Fruit fly (Drosophila melanogaster) whole organism, embryonic: Measurements from ENCODE around the gene Bhmt.

Experiments
- Ada2b ChIP-seq: fragments of 200-800 bp; sonication (Bioruptor generic); IDR thresholded peaks from 2 replicates; pipeline ENCODE4 v1.3.6; 2022; ENCODE audit warnings: missing biosample characterization, missing genetic modification characterization
- Atf6 ChIP-seq: fragments of 200-800 bp; sonication (Bioruptor generic); IDR thresholded peaks from 2 replicates; pipeline ENCODE4 v1.3.6; 2022; ENCODE audit warnings: missing biosample characterization, missing genetic modification characterization
- BEAF-32 ChIP-seq: fragments of 200-800 bp; sonication (Bioruptor generic); optimal IDR thresholded peaks from 3 replicates; lab custom pipeline; 2017; ENCODE audit warnings: missing biosample characterization, missing genetic modification characterization, mild to moderate bottlenecking, moderate library complexity, missing genetic modification reagents
- Blimp-1 ChIP-seq: fragments of 200-800 bp; sonication (Bioruptor generic); optimal IDR thresholded peaks from 3 replicates; lab custom pipeline; 2018; ENCODE audit warnings: missing biosample characterization, missing genetic modification characterization, mild to moderate bottlenecking, moderate library complexity, missing genetic modification reagents
- CG10274 ChIP-seq: fragments of 200-800 bp; sonication (Bioruptor generic); optimal IDR thresholded peaks from 3 replicates; lab custom pipeline; 2017; ENCODE audit warnings: missing biosample characterization, mild to moderate bottlenecking, missing genetic modification characterization
- CG10654 ChIP-seq: fragments of 200-800 bp; sonication (Bioruptor generic); optimal IDR thresholded peaks from 2 replicates; lab custom pipeline; 2016; ENCODE audit warnings: missing biosample characterization, missing genetic modification characterization
- CG12104 ChIP-seq: fragments of 200-800 bp; sonication (Bioruptor generic); optimal IDR thresholded peaks from 3 replicates; lab custom pipeline; 2016; ENCODE audit warnings: missing biosample characterization, missing genetic modification characterization
- CG12299 ChIP-seq: fragments of 200-800 bp; sonication (Bioruptor generic); optimal IDR thresholded peaks from 2 replicates; lab custom pipeline; 2018; ENCODE audit warnings: missing biosample characterization, mild to moderate bottlenecking, missing genetic modification characterization
- CG12391 ChIP-seq: fragments of 200-800 bp; sonication (Bioruptor generic); optimal IDR thresholded peaks from 3 replicates; lab custom pipeline; 2018; ENCODE audit warnings: missing biosample characterization, mild to moderate bottlenecking, missing genetic modification characterization, moderate library complexity
- CG13894 ChIP-seq: fragments of 200-800 bp; sonication (Bioruptor generic); optimal IDR thresholded peaks from 3 replicates; lab custom pipeline; 2018; ENCODE audit warnings: missing biosample characterization, mild to moderate bottlenecking, missing genetic modification characterization, moderate library complexity
- CG14014 ChIP-seq: fragments of 200-800 bp; sonication (Bioruptor generic); IDR thresholded peaks from 2 replicates; pipeline ENCODE4 v1.3.6; 2022; ENCODE audit warnings: missing biosample characterization, missing genetic modification characterization
- CG15269 ChIP-seq: fragments of 200-800 bp; sonication (Bioruptor generic); optimal IDR thresholded peaks from 2 replicates; lab custom pipeline; 2018; ENCODE audit warnings: missing biosample characterization, mild to moderate bottlenecking, missing genetic modification characterization, moderate library complexity
- CG15514 ChIP-seq: fragments of 200-800 bp; sonication (Bioruptor generic); optimal IDR thresholded peaks from 3 replicates; lab custom pipeline; 2017; ENCODE audit warnings: missing biosample characterization, missing genetic modification characterization, mild to moderate bottlenecking, moderate library complexity, missing genetic modification reagents
- CG15601 ChIP-seq: fragments of 200-800 bp; sonication (Bioruptor generic); optimal IDR thresholded peaks from 3 replicates; lab custom pipeline; 2019; ENCODE audit warnings: missing biosample characterization, mild to moderate bottlenecking, missing genetic modification characterization, moderate library complexity
- CG17361 ChIP-seq: fragments of 200-800 bp; sonication (Bioruptor generic); IDR thresholded peaks from 3 replicates; pipeline ENCODE4 v1.3.6; 2022; ENCODE audit warnings: missing biosample characterization, missing genetic modification characterization
- CG2678 ChIP-seq: fragments of 200-800 bp; sonication (Bioruptor generic); optimal IDR thresholded peaks from 3 replicates; lab custom pipeline; 2019; ENCODE audit warnings: missing biosample characterization, mild to moderate bottlenecking, missing genetic modification characterization, moderate library complexity
- CG31441 ChIP-seq: fragments of 200-800 bp; sonication (Bioruptor generic); IDR thresholded peaks from 2 replicates; pipeline ENCODE4 v1.3.6; 2022; ENCODE audit warnings: missing biosample characterization, missing genetic modification characterization
- CG32767 ChIP-seq: fragments of 200-800 bp; sonication (Bioruptor generic); IDR thresholded peaks from 2 replicates; pipeline ENCODE4 v1.3.6; 2022; ENCODE audit warnings: missing biosample characterization, missing genetic modification characterization
- CG3995 ChIP-seq: fragments of 200-800 bp; sonication (Bioruptor generic); optimal IDR thresholded peaks from 3 replicates; lab custom pipeline; 2016; ENCODE audit warnings: missing biosample characterization, missing genetic modification characterization
- CG4820 ChIP-seq: fragments of 200-800 bp; sonication (Bioruptor generic); optimal IDR thresholded peaks from 3 replicates; lab custom pipeline; 2016; ENCODE audit warnings: missing biosample characterization, missing genetic modification characterization
- CG7839 ChIP-seq: fragments of 200-800 bp; sonication (Bioruptor generic); optimal IDR thresholded peaks from 3 replicates; lab custom pipeline; 2018; ENCODE audit warnings: missing biosample characterization, mild to moderate bottlenecking, missing genetic modification characterization, moderate library complexity
- CG7928 ChIP-seq: fragments of 200-800 bp; sonication (Bioruptor generic); optimal IDR thresholded peaks from 2 replicates; lab custom pipeline; 2017; ENCODE audit warnings: missing biosample characterization, mild to moderate bottlenecking, missing genetic modification characterization
- CG8924 ChIP-seq: fragments of 200-800 bp; optimal IDR thresholded peaks from 3 replicates; lab custom pipeline; 2019; ENCODE audit warnings: missing biosample characterization, mild to moderate bottlenecking, missing genetic modification characterization, moderate library complexity
- CG9437 ChIP-seq: fragments of 200-800 bp; sonication (Bioruptor generic); optimal IDR thresholded peaks from 2 replicates; lab custom pipeline; 2018; ENCODE audit warnings: missing biosample characterization, mild to moderate bottlenecking, missing genetic modification characterization
- CrebB ChIP-seq: fragments of 200-800 bp; sonication (Bioruptor generic); optimal IDR thresholded peaks from 3 replicates; lab custom pipeline; 2018; ENCODE audit warnings: missing biosample characterization, mild to moderate bottlenecking, missing genetic modification characterization
- D19A ChIP-seq: fragments of 200-800 bp; optimal IDR thresholded peaks from 3 replicates; lab custom pipeline; 2019; ENCODE audit warnings: missing biosample characterization, mild to moderate bottlenecking, missing genetic modification characterization, moderate library complexity
- Dip3 ChIP-seq: fragments of 200-800 bp; sonication (Bioruptor generic); optimal IDR thresholded peaks from 3 replicates; lab custom pipeline; 2016; ENCODE audit warnings: missing biosample characterization, missing genetic modification characterization
- Doc3 ChIP-seq: fragments of 200-800 bp; sonication (Bioruptor generic); IDR thresholded peaks from 3 replicates; pipeline ENCODE4 v1.3.6; 2022; ENCODE audit warnings: missing biosample characterization, missing genetic modification characterization; ENCODE audit not compliant: partially characterized antibody
- HLHmδ ChIP-seq: fragments of 200-800 bp; sonication (Bioruptor generic); optimal IDR thresholded peaks from 2 replicates; lab custom pipeline; 2018; ENCODE audit warnings: missing biosample characterization, mild to moderate bottlenecking, missing genetic modification characterization, moderate library complexity
- MESR4 ChIP-seq: fragments of 200-800 bp; sonication (Bioruptor generic); optimal IDR thresholded peaks from 2 replicates; lab custom pipeline; 2018; ENCODE audit warnings: missing biosample characterization, mild to moderate bottlenecking, missing genetic modification characterization, moderate library complexity
- Mad ChIP-seq: fragments of 200-800 bp; sonication (Bioruptor generic); optimal IDR thresholded peaks from 2 replicates; lab custom pipeline; 2016; ENCODE audit warnings: missing biosample characterization, missing genetic modification characterization
- Meics ChIP-seq: fragments of 200-800 bp; sonication (Bioruptor generic); optimal IDR thresholded peaks from 2 replicates; lab custom pipeline; 2017; ENCODE audit warnings: missing biosample characterization, mild to moderate bottlenecking, missing genetic modification characterization
- Oli ChIP-seq: fragments of 200-800 bp; sonication (Bioruptor generic); optimal IDR thresholded peaks from 2 replicates; lab custom pipeline; 2018; ENCODE audit warnings: missing biosample characterization, mild to moderate bottlenecking, missing genetic modification characterization, moderate library complexity
- Ptx1 ChIP-seq: fragments of 200-800 bp; sonication (Bioruptor generic); IDR thresholded peaks from 2 replicates; pipeline ENCODE4 v1.3.6; 2022; ENCODE audit warnings: missing biosample characterization, missing genetic modification characterization
- Rx ChIP-seq: fragments of 200-800 bp; sonication (Bioruptor generic); IDR thresholded peaks from 2 replicates; pipeline ENCODE4 v1.3.6; 2022; ENCODE audit warnings: missing biosample characterization, missing genetic modification characterization
- ap ChIP-seq: fragments of 200-800 bp; sonication (Bioruptor generic); IDR thresholded peaks from 2 replicates; pipeline ENCODE4 v1.3.6; 2022; ENCODE audit warnings: missing biosample characterization, missing genetic modification characterization
- chif ChIP-seq, 2 experiments: fragments of 200-800 bp; sonication (Bioruptor generic); optimal IDR thresholded peaks; 3 replicates each; lab custom pipeline; 2016; ENCODE audit warnings: missing biosample characterization in 2 of 2, missing genetic modification characterization in 2 of 2
- chinmo ChIP-seq: fragments of 200-800 bp; sonication (Bioruptor generic); IDR thresholded peaks from 4 replicates; pipeline ENCODE4 v1.3.6; 2022; ENCODE audit warnings: missing biosample characterization, missing genetic modification characterization; ENCODE audit not compliant: partially characterized antibody
- chm ChIP-seq: fragments of 200-800 bp; sonication (Bioruptor generic); IDR thresholded peaks from 2 replicates; pipeline ENCODE4 v1.3.6; 2022; ENCODE audit warnings: missing biosample characterization, missing genetic modification characterization
- corto ChIP-seq: fragments of 200-800 bp; sonication (Bioruptor generic); optimal IDR thresholded peaks from 2 replicates; lab custom pipeline; 2016; ENCODE audit warnings: missing biosample characterization, mild to moderate bottlenecking, missing genetic modification characterization, moderate library complexity
- dm ChIP-seq: fragments of 200-800 bp; sonication (Bioruptor generic); optimal IDR thresholded peaks from 3 replicates; lab custom pipeline; 2016; ENCODE audit warnings: missing biosample characterization, missing genetic modification characterization
- dmrt11E ChIP-seq: fragments of 200-800 bp; sonication (Bioruptor generic); optimal IDR thresholded peaks from 3 replicates; lab custom pipeline; 2018; ENCODE audit warnings: missing biosample characterization, mild to moderate bottlenecking, missing genetic modification characterization, moderate library complexity
- dmrt99B ChIP-seq: fragments of 200-800 bp; sonication (Bioruptor generic); optimal IDR thresholded peaks from 2 replicates; lab custom pipeline; 2018; ENCODE audit warnings: missing biosample characterization, mild to moderate bottlenecking, missing genetic modification characterization, moderate library complexity
- gfzf ChIP-seq: fragments of 200-800 bp; sonication (Bioruptor generic); optimal IDR thresholded peaks from 2 replicates; lab custom pipeline; 2016; ENCODE audit warnings: missing biosample characterization, mild to moderate bottlenecking, missing genetic modification characterization, moderate library complexity
- ind ChIP-seq: fragments of 200-800 bp; sonication (Bioruptor generic); optimal IDR thresholded peaks from 3 replicates; lab custom pipeline; 2016; ENCODE audit warnings: missing biosample characterization, missing genetic modification characterization
- row ChIP-seq: fragments of 200-800 bp; sonication (Bioruptor generic); IDR thresholded peaks from 3 replicates; pipeline ENCODE4 v1.3.6; 2022; ENCODE audit warnings: missing biosample characterization, missing genetic modification characterization
- run ChIP-seq: fragments of 200-800 bp; sonication (Bioruptor generic); optimal IDR thresholded peaks from 3 replicates; lab custom pipeline; 2018; ENCODE audit warnings: missing biosample characterization, mild to moderate bottlenecking, missing genetic modification characterization
- shn ChIP-seq: fragments of 200-800 bp; sonication (Bioruptor generic); optimal IDR thresholded peaks from 3 replicates; lab custom pipeline; 2016; ENCODE audit warnings: missing biosample characterization, missing genetic modification characterization

The Bhmt gene

dm6 chr2L:18987078-18987895 lies 30.2 kb upstream of the Bhmt start, which contains the start of the genes Swip-1 and EMC5 (continued):
- TF ChIP-seq CG7839 (peak; percentile 73), Ada2b (GFP tag; lab: Robert Waterston, UW) (0 out of 2 replicates have a peak, but pooled peaks have one; percentile 10), Blimp-1 (GFP tag; lab: Kevin White, UChicago) (peak; percentile 45), CG31441 (peak; percentile 83), CG10654 (GFP tag; lab: Kevin White, UChicago) (peak; percentile 54), Ptx1 (GFP tag; lab: Robert Waterston, UW) (peak; percentile 82), CG15514 (GFP tag; lab: Kevin White, UChicago) (peak; percentile 47), CG13894 (tag; lab: Kevin White, UChicago) (peak; percentile 29), CG4820 (GFP tag; lab: Kevin White, UChicago) (peak; percentile 43), chm (peak; percentile 87), run (tag; lab: Kevin White, UChicago) (peak; percentile 31), CG9437 (GFP tag; lab: Kevin White, UChicago) (peak; percentile 58), CG12391 (peak; percentile 87), chif (GFP tag; optimal IDR thresholded peaks at IDR 0.05; lab: Kevin White, UChicago) (no peak), CG14014 (GFP tag; lab: Robert Waterston, UW) (peak; percentile 73), CG15601 (tag; lab: Kevin White, UChicago) (peak; percentile 66), Mad (GFP tag; lab: Kevin White, UChicago) (no peak), CG17361 (GFP tag; lab: Robert Waterston, UW) (peak; percentile 89), MESR4 (GFP tag; lab: Kevin White, UChicago) (peak; percentile 73), Oli (peak; percentile 24), CG2678 (tag; lab: Kevin White, UChicago) (peak; percentile 80), ap (GFP tag; lab: Robert Waterston, UW) (peak; percentile 27; the same call in 1 of the 2 replicates), Dip3 (GFP tag; lab: Kevin White, UChicago) (no peak), Meics (peak; percentile 60), CG8924 (tag; lab: Kevin White, UChicago) (peak; percentile 79), ind (peak; percentile 59), HLHmδ (peak; percentile 69), row (GFP tag; lab: Robert Waterston, UW) (peak; percentile 82), CG7928 (GFP tag; lab: Kevin White, UChicago) (peak; percentile 33), Atf6 (GFP tag; lab: Robert Waterston, UW) (no peak), dmrt99B (peak; percentile 52), dm (peak; percentile 4), CG3995 (GFP tag; lab: Kevin White, UChicago) (peak; percentile 6), CG32767 (GFP tag; lab: Robert Waterston, UW) (0 out of 2 replicates have a peak, but pooled peaks have one; percentile 13), chinmo (GFP tag; lab: Robert Waterston, UW) (0 out of 4 replicates have a peak, but pooled peaks have one; percentile 17), Rx (GFP tag; lab: Robert Waterston, UW) (0 out of 2 replicates have a peak, but pooled peaks have one; percentile 15), CrebB (tag; lab: Kevin White, UChicago) (peak; percentile 19), dmrt11E (tag; lab: Kevin White, UChicago) (peak; percentile 68), shn (GFP tag; lab: Kevin White, UChicago) (no peak), CG12104 (GFP tag; lab: Kevin White, UChicago) (peak; percentile 71), CG10274 (GFP tag; lab: Kevin White, UChicago) (no peak), Doc3 (GFP tag; lab: Robert Waterston, UW) (peak; percentile 45; the same call in 1 of the 3 replicates), BEAF-32 (GFP tag; lab: Kevin White, UChicago) (peak; percentile 74), CG15269 (tag; lab: Kevin White, UChicago) (peak; percentile 66), D19A (tag; lab: Kevin White, UChicago) (peak; percentile 55), gfzf (peak; percentile 76), corto (no peak), CG12299 (tag; lab: Kevin White, UChicago) (peak; percentile 27)
